Fruit fly (Drosophila melanogaster) whole organism, adult: Measurements from ENCODE around the gene Trax.

Experiments
- CG11617 ChIP-seq: fragments of 200-800 bp; sonication (Bioruptor generic); optimal IDR thresholded peaks from 2 replicates; lab custom pipeline; 2017; ENCODE audit warnings: mild to moderate bottlenecking, missing biosample characterization, missing genetic modification reagents, missing genetic modification characterization
- CG12768 ChIP-seq: fragments of 200-800 bp; sonication (Bioruptor generic); optimal IDR thresholded peaks from 2 replicates; lab custom pipeline; 2017; ENCODE audit warnings: missing biosample characterization, missing genetic modification characterization, mild to moderate bottlenecking, moderate library complexity, missing genetic modification reagents
- CG1620 ChIP-seq: fragments of 200-800 bp; sonication (Bioruptor generic); optimal IDR thresholded peaks from 2 replicates; lab custom pipeline; 2016; ENCODE audit warnings: missing biosample characterization, missing genetic modification characterization
- CG33017 ChIP-seq: fragments of 200-800 bp; sonication (Bioruptor generic); optimal IDR thresholded peaks from 2 replicates; lab custom pipeline; 2018; ENCODE audit warnings: missing biosample characterization, mild to moderate bottlenecking, missing genetic modification characterization, moderate library complexity
- CG5204 ChIP-seq: fragments of 200-800 bp; sonication (Bioruptor generic); optimal IDR thresholded peaks from 2 replicates; lab custom pipeline; 2016; ENCODE audit warnings: missing biosample characterization, missing genetic modification characterization
- CG7045 ChIP-seq: fragments of 200-800 bp; sonication (Bioruptor generic); optimal IDR thresholded peaks from 2 replicates; lab custom pipeline; 2017; ENCODE audit warnings: missing biosample characterization, mild to moderate bottlenecking, missing genetic modification characterization
- CG7101 ChIP-seq: fragments of 200-800 bp; sonication (Bioruptor generic); optimal IDR thresholded peaks from 2 replicates; lab custom pipeline; 2018; ENCODE audit warnings: missing biosample characterization, mild to moderate bottlenecking, missing genetic modification characterization, moderate library complexity
- Clk ChIP-seq: fragments of 200-800 bp; sonication (Bioruptor generic); optimal IDR thresholded peaks from 2 replicates; lab custom pipeline; 2017; ENCODE audit warnings: missing biosample characterization, missing genetic modification characterization
- Hr96 ChIP-seq: fragments of 200-800 bp; sonication (Bioruptor generic); optimal IDR thresholded peaks from 2 replicates; lab custom pipeline; 2016; ENCODE audit warnings: missing biosample characterization, missing genetic modification characterization
- bab1 ChIP-seq: fragments of 200-800 bp; sonication (Bioruptor generic); optimal IDR thresholded peaks from 3 replicates; lab custom pipeline; 2019; ENCODE audit warnings: missing biosample characterization, mild to moderate bottlenecking, missing genetic modification characterization, moderate library complexity
- cic ChIP-seq: fragments of 200-800 bp; sonication (Bioruptor generic); optimal IDR thresholded peaks from 2 replicates; lab custom pipeline; 2017; ENCODE audit warnings: missing biosample characterization, mild to moderate bottlenecking, missing genetic modification characterization, moderate library complexity
- ovo ChIP-seq: fragments of 200-800 bp; sonication (Bioruptor generic); optimal IDR thresholded peaks from 2 replicates; lab custom pipeline; 2016; ENCODE audit warnings: missing biosample characterization, missing genetic modification characterization
- tj ChIP-seq: fragments of 200-800 bp; sonication (Bioruptor generic); optimal IDR thresholded peaks from 3 replicates; lab custom pipeline; 2017; ENCODE audit warnings: missing biosample characterization, mild to moderate bottlenecking, missing genetic modification characterization, moderate library complexity
- toe ChIP-seq: fragments of 200-800 bp; sonication (Bioruptor generic); optimal IDR thresholded peaks from 2 replicates; lab custom pipeline; 2016; ENCODE audit warnings: missing biosample characterization, missing genetic modification characterization

- no peak for TF ChIP-seq tj
- no peak for TF ChIP-seq bab1 (GFP tag; lab: Kevin White, UChicago)
- TF ChIP-seq CG12768 (GFP tag; lab: Kevin White, UChicago), result no peak
- no peak for TF ChIP-seq CG7101
- no peak for TF ChIP-seq CG5204 (GFP tag; lab: Kevin White, UChicago)
- TF ChIP-seq CG11617 (GFP tag; lab: Kevin White, UChicago), result no peak
- TF ChIP-seq CG7045 (GFP tag; lab: Kevin White, UChicago), result no peak
- TF ChIP-seq ovo, result no peak
- no peak for TF ChIP-seq toe (GFP tag; lab: Kevin White, UChicago)
- no peak for TF ChIP-seq Hr96 (GFP tag; lab: Kevin White, UChicago)
- TF ChIP-seq CG1620, result no peak
- TF ChIP-seq cic (GFP tag; lab: Kevin White, UChicago), result no peak
- no peak for TF ChIP-seq CG33017
- no peak for TF ChIP-seq Clk (GFP tag; lab: Kevin White, UChicago)
Measured at dm6 chr3R:15374397-15374796, 12.9 kb downstream of the Trax start, which contains the start of gene Rbp.
